Fruit fly (Drosophila melanogaster) whole organism, adult: ENCODE data around the gene RfC4.

ENCODE experiments used
- CG11617 ChIP-seq: fragments of 200-800 bp; sonication (Bioruptor generic); optimal IDR thresholded peaks from 2 replicates; lab custom pipeline; 2017; ENCODE audit warnings: mild to moderate bottlenecking, missing biosample characterization, missing genetic modification reagents, missing genetic modification characterization
- CG12768 ChIP-seq: fragments of 200-800 bp; sonication (Bioruptor generic); optimal IDR thresholded peaks from 2 replicates; lab custom pipeline; 2017; ENCODE audit warnings: missing biosample characterization, missing genetic modification characterization, mild to moderate bottlenecking, moderate library complexity, missing genetic modification reagents
- CG14711 ChIP-seq: fragments of 200-800 bp; sonication (Bioruptor generic); optimal IDR thresholded peaks from 2 replicates; lab custom pipeline; 2018; ENCODE audit warnings: missing biosample characterization, mild to moderate bottlenecking, missing genetic modification characterization, moderate library complexity
- CG1620 ChIP-seq: fragments of 200-800 bp; sonication (Bioruptor generic); optimal IDR thresholded peaks from 2 replicates; lab custom pipeline; 2016; ENCODE audit warnings: missing biosample characterization, missing genetic modification characterization
- CG33017 ChIP-seq: fragments of 200-800 bp; sonication (Bioruptor generic); optimal IDR thresholded peaks from 2 replicates; lab custom pipeline; 2018; ENCODE audit warnings: missing biosample characterization, mild to moderate bottlenecking, missing genetic modification characterization, moderate library complexity
- CG5204 ChIP-seq: fragments of 200-800 bp; sonication (Bioruptor generic); optimal IDR thresholded peaks from 2 replicates; lab custom pipeline; 2016; ENCODE audit warnings: missing biosample characterization, missing genetic modification characterization
- CG7045 ChIP-seq: fragments of 200-800 bp; sonication (Bioruptor generic); optimal IDR thresholded peaks from 2 replicates; lab custom pipeline; 2017; ENCODE audit warnings: missing biosample characterization, mild to moderate bottlenecking, missing genetic modification characterization
- CG7101 ChIP-seq: fragments of 200-800 bp; sonication (Bioruptor generic); optimal IDR thresholded peaks from 2 replicates; lab custom pipeline; 2018; ENCODE audit warnings: missing biosample characterization, mild to moderate bottlenecking, missing genetic modification characterization, moderate library complexity
- Clk ChIP-seq: fragments of 200-800 bp; sonication (Bioruptor generic); optimal IDR thresholded peaks from 2 replicates; lab custom pipeline; 2017; ENCODE audit warnings: missing biosample characterization, missing genetic modification characterization
- Crg-1 ChIP-seq: fragments of 200-800 bp; sonication (Bioruptor generic); optimal IDR thresholded peaks from 2 replicates; lab custom pipeline; 2016; ENCODE audit warnings: missing biosample characterization, missing genetic modification characterization
- Hr96 ChIP-seq: fragments of 200-800 bp; sonication (Bioruptor generic); optimal IDR thresholded peaks from 2 replicates; lab custom pipeline; 2016; ENCODE audit warnings: missing biosample characterization, missing genetic modification characterization
- Mnt ChIP-seq: fragments of 200-800 bp; sonication (Bioruptor generic); optimal IDR thresholded peaks from 2 replicates; lab custom pipeline; 2016; ENCODE audit warnings: missing biosample characterization, mild to moderate bottlenecking, missing genetic modification characterization
- bab1 ChIP-seq: fragments of 200-800 bp; sonication (Bioruptor generic); optimal IDR thresholded peaks from 3 replicates; lab custom pipeline; 2019; ENCODE audit warnings: missing biosample characterization, mild to moderate bottlenecking, missing genetic modification characterization, moderate library complexity
- cic ChIP-seq: fragments of 200-800 bp; sonication (Bioruptor generic); optimal IDR thresholded peaks from 2 replicates; lab custom pipeline; 2017; ENCODE audit warnings: missing biosample characterization, mild to moderate bottlenecking, missing genetic modification characterization, moderate library complexity
- cnc ChIP-seq, 2 experiments: fragments of >200 bp; optimal IDR thresholded peaks; 2 replicates each; lab custom pipeline; 2017
- kay ChIP-seq: fragments of 200-800 bp; sonication (Bioruptor generic); peaks from one replicate; lab custom pipeline; 2016; ENCODE audit warnings: missing biosample characterization, missing genetic modification characterization, borderline replicate concordance
- ovo ChIP-seq: fragments of 200-800 bp; sonication (Bioruptor generic); optimal IDR thresholded peaks from 2 replicates; lab custom pipeline; 2016; ENCODE audit warnings: missing biosample characterization, missing genetic modification characterization
- pad ChIP-seq: fragments of 200-800 bp; sonication (Bioruptor generic); optimal IDR thresholded peaks from 3 replicates; lab custom pipeline; 2017; ENCODE audit warnings: missing biosample characterization, missing genetic modification characterization, mild to moderate bottlenecking, moderate library complexity, missing genetic modification reagents
- tj ChIP-seq: fragments of 200-800 bp; sonication (Bioruptor generic); optimal IDR thresholded peaks from 3 replicates; lab custom pipeline; 2017; ENCODE audit warnings: missing biosample characterization, mild to moderate bottlenecking, missing genetic modification characterization, moderate library complexity
- toe ChIP-seq: fragments of 200-800 bp; sonication (Bioruptor generic); optimal IDR thresholded peaks from 2 replicates; lab custom pipeline; 2016; ENCODE audit warnings: missing biosample characterization, missing genetic modification characterization

Gene RfC4

dm6 chr3L:4160926-4161325, 25.1 kb upstream of the RfC4 start, which contains the start of gene nab:
nab (minus strand) TSS chr3L:4160932.
- TF ChIP-seq pad (GFP tag; lab: Kevin White, UChicago) (no peak), Hr96 (GFP tag; lab: Kevin White, UChicago) (no peak), CG7045 (no peak), cnc (optimal IDR thresholded peaks at IDR 0.05; lab: Kevin White, UChicago) (no peak), CG11617 (GFP tag; lab: Kevin White, UChicago) (no peak), toe (GFP tag; lab: Kevin White, UChicago) (no peak), CG12768 (GFP tag; lab: Kevin White, UChicago) (no peak), CG33017 (tag; lab: Kevin White, UChicago) (no peak), cic (GFP tag; lab: Kevin White, UChicago) (no peak), tj (no peak), Mnt (GFP tag; lab: Kevin White, UChicago) (no peak), ovo (GFP tag; lab: Kevin White, UChicago) (no peak), CG14711 (no peak), CG1620 (GFP tag; lab: Kevin White, UChicago) (no peak), Clk (GFP tag; lab: Kevin White, UChicago) (no peak)

DNA sequence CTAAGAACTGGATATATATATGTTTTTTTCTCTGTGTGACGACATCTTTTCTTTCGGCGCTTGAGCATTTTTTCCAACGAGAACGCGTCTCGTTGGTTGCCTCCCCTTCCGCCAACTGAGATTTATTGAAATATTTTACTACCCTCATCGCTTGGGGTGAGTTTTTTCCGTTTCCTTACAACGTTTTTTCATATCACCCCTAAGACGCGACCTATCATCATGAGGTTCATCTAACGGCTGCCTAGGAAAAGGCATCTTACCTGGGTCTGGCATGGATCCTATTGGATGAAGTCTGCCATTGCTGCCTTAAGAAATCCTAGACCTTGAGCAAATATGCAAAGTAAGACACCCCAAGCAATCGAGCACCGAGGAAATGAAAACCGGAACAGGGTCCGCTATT, 23.4 kb upstream of the RfC4 start:
- TF ChIP-seq CG11617 (GFP tag; lab: Kevin White, UChicago) (no peak), tj (no peak), CG14711 (no peak), ovo (GFP tag; lab: Kevin White, UChicago) (no peak), CG1620 (GFP tag; lab: Kevin White, UChicago) (no peak), CG7101 (no peak), Crg-1 (GFP tag; lab: Kevin White, UChicago) (no peak), CG7045 (no peak), CG5204 (GFP tag; lab: Kevin White, UChicago) (no peak), pad (GFP tag; lab: Kevin White, UChicago) (no peak), Hr96 (GFP tag; lab: Kevin White, UChicago) (no peak), cic (GFP tag; lab: Kevin White, UChicago) (no peak), CG33017 (tag; lab: Kevin White, UChicago) (no peak), CG12768 (GFP tag; lab: Kevin White, UChicago) (no peak), cnc (optimal IDR thresholded peaks at IDR 0.05; lab: Kevin White, UChicago) (no peak), kay (GFP tag; lab: Kevin White, UChicago) (no peak), toe (GFP tag; lab: Kevin White, UChicago) (no peak), Clk (GFP tag; lab: Kevin White, UChicago) (no peak)

dm6 chr3L:4158361-4158760, 22.5 kb upstream of the RfC4 start:
- TF ChIP-seq CG1620 (GFP tag; lab: Kevin White, UChicago) (no peak), ovo (GFP tag; lab: Kevin White, UChicago) (no peak), Hr96 (GFP tag; lab: Kevin White, UChicago) (no peak), CG7045 (no peak), CG5204 (GFP tag; lab: Kevin White, UChicago) (no peak)

DNA sequence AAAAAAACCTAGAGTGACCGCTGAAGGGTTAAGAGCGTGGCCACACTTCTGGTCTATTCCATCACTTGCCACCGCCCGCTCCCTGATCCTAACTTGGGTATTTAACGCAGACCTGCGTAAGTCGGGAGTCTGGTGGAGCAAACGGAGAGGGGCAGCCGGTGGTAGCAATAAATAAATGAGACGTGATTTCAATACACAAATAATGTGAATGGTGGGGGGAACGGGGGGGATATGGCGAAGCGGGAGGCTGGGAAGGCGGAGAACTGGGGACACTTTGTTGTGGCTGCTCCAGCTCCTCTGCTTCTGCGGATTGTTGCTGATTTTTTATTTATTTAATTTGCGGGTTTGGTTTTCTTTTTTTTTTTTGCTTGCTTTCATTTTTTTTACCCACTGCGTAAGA, 22.0 kb upstream of the RfC4 start:
- TF ChIP-seq cnc (optimal IDR thresholded peaks at IDR 0.05; lab: Kevin White, UChicago) (no peak), Clk (GFP tag; lab: Kevin White, UChicago) (no peak), kay (GFP tag; lab: Kevin White, UChicago) (no peak), cic (GFP tag; lab: Kevin White, UChicago) (no peak), tj (no peak), CG7045 (no peak), Mnt (GFP tag; lab: Kevin White, UChicago) (no peak), CG1620 (GFP tag; lab: Kevin White, UChicago) (no peak), CG14711 (no peak), Hr96 (GFP tag; lab: Kevin White, UChicago) (no peak)

DNA sequence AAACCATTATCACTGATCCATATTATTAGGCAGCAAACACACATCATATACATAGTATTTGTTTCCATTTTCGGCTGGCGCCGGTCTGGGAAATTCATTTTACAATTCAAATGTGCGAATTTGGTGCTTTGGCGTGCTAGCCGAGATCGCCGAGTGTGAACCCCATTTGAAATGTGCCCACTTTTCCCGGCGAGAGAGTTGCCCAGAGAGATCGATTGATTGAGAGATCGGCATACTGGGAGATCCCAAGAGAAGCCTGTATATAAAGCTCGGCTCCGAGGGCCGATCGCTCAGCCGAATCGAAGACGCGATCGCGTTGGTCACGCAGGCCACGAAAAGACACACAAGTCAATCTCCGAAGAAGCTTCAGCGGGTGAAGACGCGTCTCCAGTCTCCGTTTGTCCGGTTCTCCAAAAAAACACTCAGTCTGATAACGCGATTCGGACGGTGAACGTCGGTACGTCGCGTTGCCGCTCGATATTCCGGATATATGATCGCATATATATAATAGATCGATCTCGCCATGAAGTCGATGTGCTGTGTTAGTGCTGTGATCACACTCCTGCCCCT, 12.7 kb upstream of the RfC4 start, which contains the start of gene CG1299:
TSS of gene CG1299 (plus strand) at position 291 of the 570 bp plus-strand sequence.
- TF ChIP-seq cnc (optimal IDR thresholded peaks at IDR 0.05; lab: Kevin White, UChicago) (no peak), cic (GFP tag; lab: Kevin White, UChicago) (no peak), CG7045 (no peak), CG12768 (GFP tag; lab: Kevin White, UChicago) (no peak), ovo (GFP tag; lab: Kevin White, UChicago) (no peak), bab1 (no peak), pad (GFP tag; lab: Kevin White, UChicago) (no peak), toe (GFP tag; lab: Kevin White, UChicago) (no peak), Mnt (GFP tag; lab: Kevin White, UChicago) (no peak), CG33017 (tag; lab: Kevin White, UChicago) (no peak), CG1620 (GFP tag; lab: Kevin White, UChicago) (no peak), Clk (GFP tag; lab: Kevin White, UChicago) (no peak), kay (GFP tag; lab: Kevin White, UChicago) (no peak), Hr96 (GFP tag; lab: Kevin White, UChicago) (no peak)

- TF ChIP-seq pad (GFP tag; lab: Kevin White, UChicago) (no peak), CG7045 (no peak), cic (GFP tag; lab: Kevin White, UChicago) (no peak), Mnt (GFP tag; lab: Kevin White, UChicago) (no peak), kay (GFP tag; lab: Kevin White, UChicago) (no peak), CG14711 (no peak), CG7101 (no peak), toe (GFP tag; lab: Kevin White, UChicago) (no peak), CG12768 (GFP tag; lab: Kevin White, UChicago) (no peak)
Measured at dm6 chr3L:4145229-4145628, 9.4 kb upstream of the RfC4 start.
